Fruit fly (Drosophila melanogaster): Measurements from ENCODE around the gene snRNP-U1-70K.

Gene snRNP-U1-70K

dm6 chr2L:6950096-6950495 lies 21.4 kb downstream of the snRNP-U1-70K start, which contains the start of the genes Gas41 and SA1 (continued):
- TF ChIP-seq Rfx (GFP tag; IDR thresholded peaks at IDR 0.05): no peak
- peak; percentile 94 for TF ChIP-seq CG32772 (GFP tag; IDR thresholded peaks at IDR 0.05)
- peak; percentile 86 for TF ChIP-seq B-H1 (GFP tag; IDR thresholded peaks at IDR 0.05)
- TF ChIP-seq CG12942 (GFP tag; optimal IDR thresholded peaks at IDR 0.05): peak; percentile 72
- TF ChIP-seq ind (GFP tag; optimal IDR thresholded peaks at IDR 0.05): peak; percentile 92
- no peak for TF ChIP-seq dmrt99B (tag; optimal IDR thresholded peaks at IDR 0.05)
- peak; percentile 85 for TF ChIP-seq nerfin-1 (tag; optimal IDR thresholded peaks at IDR 0.05)
- no peak for TF ChIP-seq Lim3 (GFP tag; IDR thresholded peaks at IDR 0.05)
- no peak for TF ChIP-seq bowl (GFP tag; IDR thresholded peaks at IDR 0.05)
- TF ChIP-seq gem (tag; optimal IDR thresholded peaks at IDR 0.05): peak; percentile 97
- TF ChIP-seq insv (GFP tag; optimal IDR thresholded peaks at IDR 0.05): no peak
- TF ChIP-seq CG11696 (GFP tag; IDR thresholded peaks at IDR 0.05): peak; percentile 54
- peak; percentile 76 for TF ChIP-seq toy (GFP tag; IDR thresholded peaks at IDR 0.05)
- TF ChIP-seq knrl (GFP tag; IDR thresholded peaks at IDR 0.05; ENCODE audit: partially characterized antibody): peak; percentile 84
- TF ChIP-seq CHES-1-like (GFP tag; optimal IDR thresholded peaks at IDR 0.05): peak; percentile 72
- peak; percentile 72 for TF ChIP-seq fd96Cb (tag; optimal IDR thresholded peaks at IDR 0.05)
- TF ChIP-seq CG12219 (GFP tag; optimal IDR thresholded peaks at IDR 0.05): peak; percentile 69
- TF ChIP-seq CG8281 (tag; optimal IDR thresholded peaks at IDR 0.05): peak; percentile 73
- TF ChIP-seq CG18599 (GFP tag; optimal IDR thresholded peaks at IDR 0.05): peak; percentile 91
- peak; percentile 81 for TF ChIP-seq CG2202 (tag; optimal IDR thresholded peaks at IDR 0.05)
- TF ChIP-seq lilli (GFP tag; optimal IDR thresholded peaks at IDR 0.05): peak; percentile 89
- peak; percentile 97 for TF ChIP-seq CG17829 (tag; optimal IDR thresholded peaks at IDR 0.05)
- peak; percentile 80 for TF ChIP-seq CG7372 (GFP tag; IDR thresholded peaks at IDR 0.05)
- TF ChIP-seq fu2 (GFP tag; optimal IDR thresholded peaks at IDR 0.05): peak; percentile 48
- peak; percentile 56; the same call in 1 of the 2 replicates for TF ChIP-seq CG43689 (GFP tag; IDR thresholded peaks at IDR 0.05)
- TF ChIP-seq CG7963 (GFP tag; IDR thresholded peaks at IDR 0.05; ENCODE audit: partially characterized antibody): 0 out of 3 replicates have a peak, but pooled peaks have one; percentile 25
- no peak for TF ChIP-seq CG5953 (GFP tag; IDR thresholded peaks at IDR 0.05)
- TF ChIP-seq CG15479 (GFP tag; optimal IDR thresholded peaks at IDR 0.05): no peak
- peak; percentile 52 for TF ChIP-seq CG17802 (tag; optimal IDR thresholded peaks at IDR 0.05)
- no peak for TF ChIP-seq Kr (GFP tag; optimal IDR thresholded peaks at IDR 0.05)
- no peak for TF ChIP-seq CG17568 (GFP tag; optimal IDR thresholded peaks at IDR 0.05)
- no peak for TF ChIP-seq zfh1 (GFP tag; IDR thresholded peaks at IDR 0.05)
- peak; percentile 77 for TF ChIP-seq CG18011 (GFP tag; optimal IDR thresholded peaks at IDR 0.05)
- TF ChIP-seq CG12659 (GFP tag; optimal IDR thresholded peaks at IDR 0.05): peak; percentile 90
- peak; percentile 70 for TF ChIP-seq CG6791 (GFP tag; IDR thresholded peaks at IDR 0.05; ENCODE audit: partially characterized antibody)
- peak; percentile 95 for TF ChIP-seq CG34422 (GFP tag; IDR thresholded peaks at IDR 0.05)
- TF ChIP-seq ab (GFP tag; optimal IDR thresholded peaks at IDR 0.05): peak; percentile 26
- TF ChIP-seq CG11723 (GFP tag; optimal IDR thresholded peaks at IDR 0.05): no peak
- peak; percentile 76 for TF ChIP-seq Dref (GFP tag; IDR thresholded peaks at IDR 0.05)
- no peak for TF ChIP-seq D (optimal IDR thresholded peaks at IDR 0.05)
- peak; percentile 38 for TF ChIP-seq D (GFP tag; optimal IDR thresholded peaks at IDR 0.05)
- TF ChIP-seq gfzf (GFP tag; optimal IDR thresholded peaks at IDR 0.05): peak; percentile 34
- peak; percentile 47; the same call in 1 of the 3 replicates for TF ChIP-seq CG3726 (GFP tag; IDR thresholded peaks at IDR 0.05)
- TF ChIP-seq crp (GFP tag; optimal IDR thresholded peaks at IDR 0.05): peak in 1 of 2 experiments; percentile 3
- peak; percentile 64 for TF ChIP-seq peb (GFP tag; IDR thresholded peaks at IDR 0.05)
- TF ChIP-seq caup (GFP tag; optimal IDR thresholded peaks at IDR 0.05; ENCODE audit: severe bottlenecking): peak; percentile 11
- peak in 1 of 3 experiments; percentile 90 for TF ChIP-seq lola (GFP tag; optimal IDR thresholded peaks at IDR 0.05)
- peak; percentile 90 for TF ChIP-seq Awh (GFP tag; IDR thresholded peaks at IDR 0.05)
- peak; percentile 56; the same call in 1 of the 3 replicates for TF ChIP-seq otp (GFP tag; IDR thresholded peaks at IDR 0.05)
- peak; percentile 7; the same call in 1 of the 2 replicates for TF ChIP-seq dimm (GFP tag; IDR thresholded peaks at IDR 0.05)
